Worm (Caenorhabditis elegans): Measurements from ENCODE around the gene hum-5.

Gene hum-5

DNA sequence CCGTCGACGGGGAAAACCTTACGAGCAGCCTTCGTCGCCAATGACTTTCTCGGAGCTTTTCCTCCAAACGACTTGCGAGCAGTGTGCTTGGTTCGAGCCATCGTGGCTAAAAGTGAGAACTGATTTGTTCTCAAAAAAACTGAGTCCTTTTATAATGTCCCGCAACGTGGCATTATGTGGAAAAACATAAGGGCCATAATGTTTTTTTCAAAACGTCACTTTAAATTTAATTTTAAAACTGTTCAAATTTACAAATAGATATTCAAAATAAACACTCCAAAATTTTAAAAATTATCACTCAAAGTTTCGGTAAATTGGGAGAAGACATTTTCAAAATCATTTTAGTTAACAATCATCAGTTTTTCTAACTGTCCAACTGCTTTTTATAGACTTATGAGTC lies 23.4 kb upstream of the hum-5 start, which contains the start of gene his-70:
Gene his-70 (minus strand): TSS at position 101 of the 400 bp plus-strand sequence.
- TF ChIP-seq ets-7 (tag; optimal IDR thresholded peaks at IDR 0.05) (no peak), tbx-37 (GFP tag; conservative IDR thresholded peaks at IDR 0.05) (no peak), hmg-4 (GFP tag; optimal IDR thresholded peaks at IDR 0.05) (no peak)

- TF ChIP-seq tbx-37 (GFP tag; conservative IDR thresholded peaks at IDR 0.05) (no peak), tra-4 (tag; optimal IDR thresholded peaks at IDR 0.05) (no peak), hmg-4 (GFP tag; optimal IDR thresholded peaks at IDR 0.05) (no peak), aly-1 (tag; optimal IDR thresholded peaks at IDR 0.05) (no peak), flt-1 (GFP tag; IDR thresholded peaks at IDR 0.05) (no peak), sea-1 (GFP tag; conservative IDR thresholded peaks at IDR 0.05) (no peak), tbx-11 (GFP tag; IDR thresholded peaks at IDR 0.05) (no peak), F13C5.2 (tag; optimal IDR thresholded peaks at IDR 0.05) (no peak), ama-1 (optimal IDR thresholded peaks at IDR 0.05) (no peak), hnd-1 (tag; optimal IDR thresholded peaks at IDR 0.05) (no peak), scrt-1 (GFP tag; IDR thresholded peaks at IDR 0.05) (no peak), pes-1 (GFP tag; IDR thresholded peaks at IDR 0.05) (no peak), ceh-36 (tag; optimal IDR thresholded peaks at IDR 0.05) (no peak), hmbx-1 (tag; optimal IDR thresholded peaks at IDR 0.05) (no peak), B0310.2 (tag; optimal IDR thresholded peaks at IDR 0.05) (no peak), ceh-13 (GFP tag; optimal IDR thresholded peaks at IDR 0.05) (no peak), ets-7 (tag; optimal IDR thresholded peaks at IDR 0.05) (no peak)
These were observed 22.0 kb upstream of the hum-5 start, which contains the start of gene his-69 for ce11 chrIII:4058643-4059042. his-69 (minus strand) TSS chrIII:4058743.

DNA sequence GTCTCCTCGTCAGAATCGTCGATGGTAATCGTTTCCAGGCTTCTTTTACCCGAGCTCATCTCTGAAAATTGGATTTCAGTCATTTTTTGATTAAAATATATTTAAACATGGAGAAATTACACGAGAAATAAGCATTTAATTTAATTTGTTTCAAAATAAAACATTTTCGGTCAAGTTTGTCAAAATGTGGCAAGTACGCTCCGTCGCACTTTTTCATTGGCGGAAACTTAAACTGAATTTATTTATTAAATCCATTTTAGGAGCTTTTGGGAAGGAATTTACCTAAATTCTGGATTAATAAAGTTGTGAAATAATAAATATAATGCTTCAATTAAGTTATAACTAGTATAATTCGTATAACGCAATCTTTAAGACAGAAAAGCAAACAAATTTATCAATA lies 21.3 kb upstream of the hum-5 start, which contains the start of gene rcq-5:
Gene rcq-5 (minus strand): TSS at position 83 of the 400 bp plus-strand sequence.
- TF ChIP-seq tra-4 (tag; optimal IDR thresholded peaks at IDR 0.05): no peak
- TF ChIP-seq pes-1 (GFP tag; IDR thresholded peaks at IDR 0.05): no peak
- TF ChIP-seq ceh-36 (tag; optimal IDR thresholded peaks at IDR 0.05): no peak
- no peak for TF ChIP-seq aly-1 (tag; optimal IDR thresholded peaks at IDR 0.05)
- no peak for TF ChIP-seq B0310.2 (tag; optimal IDR thresholded peaks at IDR 0.05)
- no peak for TF ChIP-seq ets-7 (tag; optimal IDR thresholded peaks at IDR 0.05)
- TF ChIP-seq sea-1 (GFP tag; conservative IDR thresholded peaks at IDR 0.05): no peak
- TF ChIP-seq ama-1 (optimal IDR thresholded peaks at IDR 0.05): no peak
- TF ChIP-seq hmg-4 (GFP tag; optimal IDR thresholded peaks at IDR 0.05): no peak
- TF ChIP-seq hmbx-1 (tag; optimal IDR thresholded peaks at IDR 0.05): no peak
- TF ChIP-seq tbx-37 (GFP tag; conservative IDR thresholded peaks at IDR 0.05): no peak
- no peak for TF ChIP-seq flt-1 (GFP tag; IDR thresholded peaks at IDR 0.05)

DNA sequence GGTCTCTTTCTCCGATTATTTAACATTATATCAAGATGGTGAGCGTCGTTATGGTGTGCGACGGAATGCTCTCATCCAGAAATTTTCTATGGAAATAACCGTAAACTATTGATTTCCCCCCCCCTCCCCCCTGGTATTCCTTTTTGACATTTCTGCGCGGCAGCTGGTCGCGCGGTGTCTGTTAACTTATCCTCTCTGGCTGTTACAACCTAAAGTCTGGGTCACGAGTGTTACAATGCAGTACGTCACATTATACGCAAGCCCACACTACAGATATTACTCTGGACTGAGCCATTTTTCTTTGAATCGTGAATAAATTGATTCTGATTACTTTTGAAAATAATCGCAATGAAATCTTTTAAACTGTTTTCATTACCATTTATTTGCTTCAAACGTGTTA lies 12.5 kb upstream of the hum-5 start:
- TF ChIP-seq hmg-4 (GFP tag; optimal IDR thresholded peaks at IDR 0.05) (no peak), ceh-13 (GFP tag; optimal IDR thresholded peaks at IDR 0.05) (no peak), F13C5.2 (tag; optimal IDR thresholded peaks at IDR 0.05) (no peak), pes-1 (GFP tag; IDR thresholded peaks at IDR 0.05) (no peak), tra-4 (tag; optimal IDR thresholded peaks at IDR 0.05) (no peak), sea-1 (GFP tag; conservative IDR thresholded peaks at IDR 0.05) (no peak), B0310.2 (tag; optimal IDR thresholded peaks at IDR 0.05) (no peak), hnd-1 (tag; optimal IDR thresholded peaks at IDR 0.05) (no peak), ets-7 (tag; optimal IDR thresholded peaks at IDR 0.05) (no peak), hmbx-1 (tag; optimal IDR thresholded peaks at IDR 0.05) (no peak), tbx-11 (GFP tag; IDR thresholded peaks at IDR 0.05) (no peak), aly-1 (tag; optimal IDR thresholded peaks at IDR 0.05) (no peak), tbx-37 (GFP tag; conservative IDR thresholded peaks at IDR 0.05) (no peak), ceh-36 (tag; optimal IDR thresholded peaks at IDR 0.05) (no peak), ama-1 (optimal IDR thresholded peaks at IDR 0.05) (no peak)

DNA sequence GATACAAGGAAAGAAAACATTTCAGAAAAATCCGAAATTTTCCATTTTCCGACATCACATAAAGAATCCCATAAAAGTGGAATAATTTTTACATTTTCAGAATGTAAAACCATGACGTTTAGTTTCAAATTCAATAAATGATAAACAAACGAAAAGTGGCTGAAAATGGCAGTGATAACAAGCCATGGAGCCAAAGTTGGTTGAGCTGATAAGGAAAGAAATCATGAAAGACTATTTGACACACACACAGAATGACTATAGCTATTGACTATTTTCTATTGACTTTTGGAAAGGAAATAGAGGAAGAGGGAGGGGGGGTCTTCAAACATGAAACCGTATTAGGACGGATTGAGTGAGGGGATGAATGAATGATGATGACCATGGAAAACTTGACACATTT lies 3.1 kb upstream of the hum-5 start:
- TF ChIP-seq ceh-36 (tag; optimal IDR thresholded peaks at IDR 0.05): no peak
- no peak for TF ChIP-seq pes-1 (GFP tag; IDR thresholded peaks at IDR 0.05)
- TF ChIP-seq tbx-11 (GFP tag; IDR thresholded peaks at IDR 0.05): no peak
- no peak for TF ChIP-seq tbx-37 (GFP tag; conservative IDR thresholded peaks at IDR 0.05)

DNA sequence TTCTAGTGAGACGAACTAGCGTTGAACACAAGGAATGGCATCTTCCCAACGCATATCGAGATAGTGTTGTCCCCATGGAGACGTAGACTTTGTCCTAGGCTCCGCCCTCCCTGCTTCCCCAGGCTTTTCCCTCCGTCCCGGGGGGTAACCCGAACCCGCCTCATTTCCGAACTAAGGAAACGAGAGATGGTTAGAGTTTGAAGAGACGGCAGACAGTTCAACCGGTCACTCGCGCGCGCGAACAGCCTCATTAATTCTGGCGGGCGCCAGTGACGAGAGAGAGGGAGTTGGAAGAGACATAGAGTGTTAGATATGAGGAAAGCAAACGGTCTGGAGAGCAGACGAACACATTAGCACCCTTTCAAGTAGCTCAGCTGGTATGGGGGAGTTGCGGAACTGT lies 692 bp upstream of the hum-5 start:
- no peak for TF ChIP-seq pes-1 (GFP tag; IDR thresholded peaks at IDR 0.05)
- TF ChIP-seq F13C5.2 (tag; optimal IDR thresholded peaks at IDR 0.05): no peak
- TF ChIP-seq tbx-11 (GFP tag; IDR thresholded peaks at IDR 0.05): no peak
- TF ChIP-seq tra-4 (tag; optimal IDR thresholded peaks at IDR 0.05): no peak
- no peak for TF ChIP-seq flt-1 (GFP tag; IDR thresholded peaks at IDR 0.05)
- TF ChIP-seq sea-1 (GFP tag; conservative IDR thresholded peaks at IDR 0.05): no peak
- TF ChIP-seq aly-1 (tag; optimal IDR thresholded peaks at IDR 0.05): no peak

ce11 chrIII:4034984-4035383 lies 1.7 kb downstream of the hum-5 start:
- TF ChIP-seq tbx-11 (GFP tag; IDR thresholded peaks at IDR 0.05): no peak
- TF ChIP-seq scrt-1 (GFP tag; IDR thresholded peaks at IDR 0.05): no peak
- no peak for TF ChIP-seq tra-4 (tag; optimal IDR thresholded peaks at IDR 0.05)
- TF ChIP-seq ceh-13 (GFP tag; optimal IDR thresholded peaks at IDR 0.05): no peak
- no peak for TF ChIP-seq hnd-1 (tag; optimal IDR thresholded peaks at IDR 0.05)
- TF ChIP-seq ama-1 (optimal IDR thresholded peaks at IDR 0.05): no peak
- no peak for TF ChIP-seq pes-1 (GFP tag; IDR thresholded peaks at IDR 0.05)
- TF ChIP-seq hmbx-1 (tag; optimal IDR thresholded peaks at IDR 0.05): no peak
- no peak for TF ChIP-seq tbx-37 (GFP tag; conservative IDR thresholded peaks at IDR 0.05)

DNA sequence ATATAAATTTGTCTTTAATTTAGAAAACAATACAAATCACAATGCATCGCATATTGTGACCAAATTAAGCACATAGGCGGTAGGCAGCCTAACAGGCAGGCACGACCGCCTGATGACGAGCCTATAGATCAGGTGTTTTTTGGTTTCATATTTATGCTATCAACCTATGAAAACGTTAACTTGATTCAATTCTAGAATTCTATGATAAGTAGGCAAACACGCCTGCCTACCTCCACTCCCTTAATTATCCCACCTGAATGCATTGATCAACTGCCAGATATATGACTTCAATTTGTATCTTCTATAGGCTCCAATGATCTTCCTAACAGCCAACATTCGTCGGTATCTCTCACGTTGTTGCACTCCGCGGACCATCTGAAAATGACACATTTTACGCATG lies 5.8 kb downstream of the hum-5 start:
- TF ChIP-seq ets-7 (tag; optimal IDR thresholded peaks at IDR 0.05) (no peak), sea-1 (GFP tag; conservative IDR thresholded peaks at IDR 0.05) (no peak), tbx-11 (GFP tag; IDR thresholded peaks at IDR 0.05) (no peak), B0310.2 (tag; optimal IDR thresholded peaks at IDR 0.05) (no peak), tra-4 (tag; optimal IDR thresholded peaks at IDR 0.05) (no peak), ama-1 (optimal IDR thresholded peaks at IDR 0.05) (no peak), aly-1 (tag; optimal IDR thresholded peaks at IDR 0.05) (no peak), F13C5.2 (tag; optimal IDR thresholded peaks at IDR 0.05) (no peak), hnd-1 (tag; optimal IDR thresholded peaks at IDR 0.05) (no peak), flt-1 (GFP tag; IDR thresholded peaks at IDR 0.05) (no peak), pes-1 (GFP tag; IDR thresholded peaks at IDR 0.05) (no peak), scrt-1 (GFP tag; IDR thresholded peaks at IDR 0.05) (no peak), ceh-13 (GFP tag; optimal IDR thresholded peaks at IDR 0.05) (no peak), hmbx-1 (tag; optimal IDR thresholded peaks at IDR 0.05) (no peak), tbx-37 (GFP tag; conservative IDR thresholded peaks at IDR 0.05) (no peak), ceh-36 (tag; optimal IDR thresholded peaks at IDR 0.05) (no peak), hmg-4 (GFP tag; optimal IDR thresholded peaks at IDR 0.05) (no peak)

Data from whole organism, early embryonic.